Fruit fly (Drosophila melanogaster) whole organism, prepupa: ENCODE measurements around the gene JIL-1.

Source experiments
- Blimp-1 ChIP-seq: fragments of 200-800 bp; sonication (Bioruptor generic); optimal IDR thresholded peaks from 3 replicates; lab custom pipeline; 2017; ENCODE audit warnings: missing biosample characterization, missing genetic modification characterization, mild to moderate bottlenecking, moderate library complexity, missing genetic modification reagents
- Hr39 ChIP-seq: fragments of 200-800 bp; sonication (Bioruptor generic); optimal IDR thresholded peaks from 2 replicates; lab custom pipeline; 2016; ENCODE audit warnings: missing biosample characterization, missing genetic modification characterization
- OdsH ChIP-seq: fragments of 200-800 bp; sonication (Bioruptor generic); optimal IDR thresholded peaks from 3 replicates; lab custom pipeline; 2016; ENCODE audit warnings: missing biosample characterization, missing genetic modification characterization

dm6 chr3L:11123088-11123487 is 30.1 kb upstream of the JIL-1 start, which contains the start of the genes Ufd1 and NaPi-III:
- TF ChIP-seq Blimp-1 (GFP tag; lab: Kevin White, UChicago) (no peak), OdsH (GFP tag; lab: Kevin White, UChicago) (peak; percentile 12), Hr39 (GFP tag; lab: Kevin White, UChicago) (peak; percentile 2)
